Fruit fly (Drosophila melanogaster) whole organism: ENCODE measurements around the gene CG10182.

Experiments used
- CG8478 ChIP-seq: fragments of >200 bp; optimal IDR thresholded peaks from 2 replicates; lab custom pipeline; 2018; ENCODE audit warnings: inconsistent platforms
- Dll ChIP-seq: fragments of >200 bp; optimal IDR thresholded peaks from 2 replicates; lab custom pipeline; 2017
- EcR ChIP-seq, 2 experiments: fragments of >200 bp; optimal IDR thresholded peaks; 2 replicates each; lab custom pipeline; 2017; ENCODE audit warnings: missing biosample characterization in 2 of 2, missing genetic modification characterization in 2 of 2, missing genetic modification reagents in 2 of 2
- pan ChIP-seq: fragments of >200 bp; optimal IDR thresholded peaks from 2 replicates; lab custom pipeline; 2017
- psq ChIP-seq: fragments of >200 bp; optimal IDR thresholded peaks from 2 replicates; lab custom pipeline; 2017
- usp ChIP-seq: fragments of >200 bp; optimal IDR thresholded peaks from 2 replicates; lab custom pipeline; 2017; ENCODE audit warnings: missing biosample characterization, missing genetic modification characterization, mixed read lengths

Gene CG10182

DNA sequence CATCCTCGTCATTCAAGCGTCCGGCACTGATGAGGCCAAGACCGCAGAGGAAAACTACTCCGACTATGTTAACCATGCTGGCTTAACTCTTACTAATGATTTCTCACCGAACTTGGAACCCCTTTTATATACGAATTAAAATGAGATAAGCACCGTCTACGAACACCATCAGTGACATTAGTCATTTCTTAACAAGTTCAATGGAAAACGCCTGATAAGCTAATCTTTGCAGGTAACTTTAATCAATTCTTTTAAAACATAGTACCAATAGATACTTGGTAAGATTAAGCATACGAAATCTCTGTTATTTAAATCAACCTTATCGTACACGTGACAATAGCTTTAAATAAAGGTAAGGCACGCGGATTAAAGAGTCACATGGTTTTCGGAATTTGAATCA lies at the start of gene CG10182:
CG10182 (minus strand) TSS at position 101 of the 400 bp plus-strand sequence.
- no peak for TF ChIP-seq psq
- no peak for TF ChIP-seq usp (GFP tag; lab: Kevin White, UChicago)
- TF ChIP-seq pan = no peak
- no peak for TF ChIP-seq CG8478 (lab: Kevin White, UChicago)
- TF ChIP-seq Dll (lab: Kevin White, UChicago) = no peak
- TF ChIP-seq EcR (GFP tag; optimal IDR thresholded peaks at IDR 0.05; lab: Kevin White, UChicago) = no peak

DNA sequence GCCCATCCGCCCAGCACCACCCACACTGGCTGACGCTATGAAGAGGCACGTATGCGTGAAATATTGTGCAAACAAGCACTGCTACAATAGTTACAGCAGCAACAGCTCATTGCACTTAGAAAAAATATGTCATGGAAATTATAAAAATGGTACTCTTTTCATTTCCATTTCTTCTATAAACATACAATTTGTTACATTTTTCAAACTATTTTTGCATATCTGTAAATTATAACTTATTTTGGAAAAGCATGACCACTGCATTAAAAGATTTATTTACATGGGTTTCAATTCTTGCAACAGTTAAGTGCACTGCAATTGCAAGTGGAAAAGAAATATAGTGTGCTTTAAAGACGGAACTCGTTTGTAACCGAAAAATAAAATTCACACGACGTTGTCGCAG lies 48.7 kb upstream of the CG10182 start:
- TF ChIP-seq EcR (GFP tag; optimal IDR thresholded peaks at IDR 0.05; lab: Kevin White, UChicago) (no peak), Dll (lab: Kevin White, UChicago) (no peak), psq (no peak), CG8478 (lab: Kevin White, UChicago) (no peak), usp (GFP tag; lab: Kevin White, UChicago) (no peak), pan (no peak)

DNA sequence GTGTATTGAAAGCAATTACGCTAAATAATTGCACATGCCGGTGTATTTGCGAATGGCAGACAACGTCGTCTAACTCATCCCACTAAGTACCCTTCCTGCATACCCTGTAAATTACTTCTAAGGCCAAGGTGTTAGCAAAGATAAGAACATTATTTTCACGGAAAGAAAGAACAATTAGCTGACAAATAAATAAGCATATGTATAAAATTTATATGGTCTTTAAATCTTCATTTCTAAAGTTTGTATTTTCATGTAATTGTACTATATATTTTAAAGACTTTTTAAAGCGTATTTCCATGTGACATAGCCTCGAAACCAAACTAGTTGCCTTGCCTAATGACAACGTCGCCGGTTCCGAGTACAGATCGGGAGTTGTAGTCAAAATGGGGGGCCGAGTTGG lies 47.7 kb upstream of the CG10182 start:
- no peak for TF ChIP-seq Dll (lab: Kevin White, UChicago)
- no peak for TF ChIP-seq pan
- no peak for TF ChIP-seq EcR (GFP tag; optimal IDR thresholded peaks at IDR 0.05; lab: Kevin White, UChicago)

DNA sequence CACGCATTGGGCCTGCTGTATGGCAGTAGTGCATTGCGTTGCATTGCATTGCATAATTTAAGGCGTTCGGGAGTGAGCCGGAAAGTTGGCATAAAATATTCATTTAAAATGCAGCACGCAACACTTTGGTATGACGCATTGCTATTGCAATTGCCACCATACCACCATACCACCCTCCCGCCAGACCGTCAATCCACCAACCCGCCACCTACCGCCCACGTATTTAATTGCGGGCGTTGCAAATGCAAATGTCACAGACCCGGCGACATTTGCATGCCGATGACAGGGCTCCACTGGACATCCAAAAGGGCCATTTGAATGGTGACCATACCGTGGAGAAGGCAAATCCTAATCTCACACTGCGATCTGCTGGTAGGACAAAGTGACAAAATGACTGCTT lies 45.2 kb upstream of the CG10182 start:
- TF ChIP-seq usp (GFP tag; lab: Kevin White, UChicago) = no peak
- no peak for TF ChIP-seq pan
- TF ChIP-seq EcR (GFP tag; optimal IDR thresholded peaks at IDR 0.05; lab: Kevin White, UChicago) = no peak
- no peak for TF ChIP-seq psq
- no peak for TF ChIP-seq CG8478 (lab: Kevin White, UChicago)
- TF ChIP-seq Dll (lab: Kevin White, UChicago) = no peak

DNA sequence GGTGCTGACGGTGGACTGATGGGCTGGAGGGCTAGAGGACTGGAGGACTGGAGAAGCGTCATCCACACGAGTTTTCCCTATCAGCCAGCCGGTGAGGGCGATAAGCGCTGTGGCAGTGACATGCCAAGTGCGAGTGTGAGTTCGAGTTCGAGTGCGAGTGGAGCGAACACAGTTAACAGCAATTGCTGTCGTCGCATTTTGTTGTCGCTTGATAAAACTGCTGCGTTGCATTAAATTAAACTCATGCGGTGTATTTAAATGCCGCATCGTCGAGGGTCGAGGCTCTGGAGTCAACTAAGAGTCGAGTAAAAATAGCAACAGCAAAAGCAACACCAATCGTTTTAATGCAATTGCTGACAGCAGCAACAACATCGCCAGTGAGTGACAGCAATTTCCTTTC lies 40.0 kb upstream of the CG10182 start:
- TF ChIP-seq pan (no peak), usp (GFP tag; lab: Kevin White, UChicago) (no peak), CG8478 (lab: Kevin White, UChicago) (no peak), EcR (GFP tag; optimal IDR thresholded peaks at IDR 0.05; lab: Kevin White, UChicago) (no peak), Dll (lab: Kevin White, UChicago) (no peak), psq (no peak)

DNA sequence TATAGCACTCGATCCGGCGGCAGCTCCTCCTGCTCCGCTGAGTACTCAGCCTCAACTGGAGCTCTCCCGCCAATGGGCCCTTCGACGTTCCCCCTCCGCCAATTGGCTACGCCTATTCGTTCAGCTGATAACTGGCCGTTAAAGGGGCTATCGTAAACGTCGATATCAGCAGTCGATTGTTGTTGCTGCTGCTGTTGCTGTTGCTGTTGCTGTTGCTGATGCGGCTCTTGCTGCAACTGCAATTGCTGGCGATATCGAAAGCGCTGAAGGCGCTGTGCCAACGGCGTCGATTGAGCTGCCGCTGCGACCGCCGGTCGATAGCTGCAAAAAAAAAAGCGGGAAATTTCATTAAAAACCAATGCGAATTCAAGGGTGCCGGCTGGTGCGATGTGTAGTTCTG lies 37.5 kb upstream of the CG10182 start:
- TF ChIP-seq CG8478 (lab: Kevin White, UChicago) = no peak
- no peak for TF ChIP-seq usp (GFP tag; lab: Kevin White, UChicago)
- no peak for TF ChIP-seq Dll (lab: Kevin White, UChicago)
- no peak for TF ChIP-seq psq
- no peak for TF ChIP-seq EcR (GFP tag; optimal IDR thresholded peaks at IDR 0.05; lab: Kevin White, UChicago)
- TF ChIP-seq pan = no peak

DNA sequence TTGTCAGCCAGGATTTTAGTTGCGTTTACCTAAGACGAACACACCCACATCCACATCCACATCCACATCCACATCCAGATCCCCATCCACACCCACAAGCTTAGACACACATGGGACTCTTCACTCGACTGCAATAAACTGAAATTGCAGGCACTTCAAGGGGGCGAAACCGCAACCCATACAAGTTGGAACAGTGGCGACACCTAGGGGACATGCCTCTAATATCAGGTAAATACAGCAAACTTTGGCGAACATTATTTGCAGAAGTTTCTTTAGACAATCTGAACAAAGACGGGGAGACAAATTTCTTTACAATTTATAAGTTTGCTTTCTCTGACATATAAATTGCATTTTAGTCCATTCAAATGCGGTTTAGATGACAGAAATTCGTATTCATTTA lies 33.3 kb upstream of the CG10182 start:
- no peak for TF ChIP-seq psq
- TF ChIP-seq CG8478 (lab: Kevin White, UChicago) = no peak
- no peak for TF ChIP-seq Dll (lab: Kevin White, UChicago)
- no peak for TF ChIP-seq usp (GFP tag; lab: Kevin White, UChicago)
- no peak for TF ChIP-seq pan
- TF ChIP-seq EcR (GFP tag; optimal IDR thresholded peaks at IDR 0.05; lab: Kevin White, UChicago) = no peak

DNA sequence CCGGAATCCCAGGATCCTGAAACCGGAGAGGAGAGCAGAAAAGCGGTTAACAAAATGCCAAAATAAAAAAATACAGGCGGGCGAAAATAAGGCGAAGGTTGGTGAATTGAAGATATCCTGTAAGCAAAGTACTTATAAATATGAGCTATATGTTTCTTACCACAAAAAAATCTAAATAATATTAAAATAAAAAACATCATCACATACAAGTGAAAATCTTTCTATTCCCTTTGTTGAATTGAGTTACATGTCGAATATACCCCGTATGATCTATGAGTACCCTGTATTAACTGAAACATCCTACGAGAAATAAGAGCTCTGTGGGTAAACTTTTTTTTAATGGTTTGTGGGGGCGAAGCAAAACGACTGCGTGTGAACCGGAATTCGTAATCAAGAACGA lies 22.5 kb upstream of the CG10182 start:
- TF ChIP-seq psq (no peak), EcR (GFP tag; optimal IDR thresholded peaks at IDR 0.05; lab: Kevin White, UChicago) (no peak), Dll (lab: Kevin White, UChicago) (no peak), usp (GFP tag; lab: Kevin White, UChicago) (no peak), CG8478 (lab: Kevin White, UChicago) (no peak), pan (no peak)

DNA sequence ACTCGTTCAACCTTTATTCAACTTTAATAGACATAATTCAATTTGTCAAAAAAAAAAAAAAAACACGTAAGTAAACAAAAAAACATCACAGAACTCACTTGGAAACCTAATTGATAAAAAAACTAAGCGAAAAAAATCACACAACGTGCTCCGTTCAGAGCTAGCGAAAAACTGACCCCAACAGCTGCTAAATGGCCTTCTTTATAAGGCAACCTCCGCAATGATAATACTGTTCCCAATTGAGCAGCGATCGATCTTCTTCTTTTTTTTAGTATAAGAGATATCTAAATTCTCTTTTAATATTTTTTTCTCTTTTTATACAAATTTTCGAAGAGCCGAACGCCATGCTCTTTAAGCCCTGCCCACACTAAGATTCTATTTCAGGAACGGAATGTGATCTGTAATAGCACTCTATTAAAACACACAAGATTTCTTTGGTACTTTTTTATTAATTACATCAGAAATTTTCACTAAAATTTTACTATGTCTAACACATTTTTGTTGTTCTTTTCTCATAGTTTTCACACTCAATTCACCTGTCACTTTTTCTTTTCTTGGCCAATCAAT lies 15.8 kb upstream of the CG10182 start, which contains the start of gene CG10184:
CG10184 (minus strand) TSS at position 181 of the 567 bp plus-strand sequence.
- TF ChIP-seq pan (no peak), psq (no peak), usp (GFP tag; lab: Kevin White, UChicago) (no peak), Dll (lab: Kevin White, UChicago) (no peak), CG8478 (lab: Kevin White, UChicago) (no peak), EcR (GFP tag; optimal IDR thresholded peaks at IDR 0.05; lab: Kevin White, UChicago) (no peak)

DNA sequence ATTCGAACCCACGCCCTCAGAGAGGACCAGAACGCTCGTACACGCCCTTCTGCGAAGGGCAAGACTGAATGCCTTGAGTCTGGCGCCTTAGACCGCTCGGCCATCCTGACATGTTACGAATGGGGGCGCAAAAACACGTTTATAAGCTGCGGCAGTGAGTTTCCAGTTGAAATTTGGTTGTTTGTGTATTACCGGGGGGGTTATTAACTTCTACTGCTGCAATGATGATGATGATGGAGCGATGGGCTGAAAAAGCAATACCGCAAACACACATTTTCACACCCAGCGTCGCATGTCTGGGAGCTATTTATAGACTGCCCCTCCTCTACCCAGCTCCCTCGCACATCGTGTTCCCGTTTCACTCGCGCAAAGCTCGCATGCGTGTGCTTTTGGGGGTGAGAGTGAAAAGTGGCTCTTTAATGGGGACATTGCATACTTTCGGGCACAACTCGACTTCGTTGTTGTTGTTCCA lies 11.8 kb upstream of the CG10182 start:
- TF ChIP-seq psq (no peak), Dll (lab: Kevin White, UChicago) (no peak), usp (GFP tag; lab: Kevin White, UChicago) (no peak), EcR (GFP tag; optimal IDR thresholded peaks at IDR 0.05; lab: Kevin White, UChicago) (peak; percentile 74 to 76), CG8478 (lab: Kevin White, UChicago) (peak; percentile 13)

DNA sequence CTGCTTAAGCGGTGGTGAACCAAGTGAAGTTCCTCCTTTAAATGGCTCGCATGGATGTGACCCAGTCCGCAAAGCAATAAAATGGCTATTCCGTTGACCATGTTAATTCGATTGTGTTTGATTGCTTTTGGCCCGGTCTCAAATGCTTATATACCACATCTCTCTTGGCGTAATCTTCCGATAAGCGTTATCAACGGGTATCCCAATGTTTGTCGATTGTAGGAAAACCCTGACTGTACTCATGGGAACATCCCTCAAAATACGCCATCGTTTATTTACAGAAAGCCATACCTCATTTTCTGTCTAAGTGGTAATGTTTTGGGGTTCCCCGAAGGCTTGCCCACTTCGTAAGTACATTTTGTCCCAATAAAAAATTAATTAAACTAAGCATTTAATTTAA lies 9.3 kb upstream of the CG10182 start, which contains the start of gene CG10183:
CG10183 (minus strand) TSS at position 101 of the 400 bp plus-strand sequence.
- TF ChIP-seq pan = no peak
- no peak for TF ChIP-seq usp (GFP tag; lab: Kevin White, UChicago)

DNA sequence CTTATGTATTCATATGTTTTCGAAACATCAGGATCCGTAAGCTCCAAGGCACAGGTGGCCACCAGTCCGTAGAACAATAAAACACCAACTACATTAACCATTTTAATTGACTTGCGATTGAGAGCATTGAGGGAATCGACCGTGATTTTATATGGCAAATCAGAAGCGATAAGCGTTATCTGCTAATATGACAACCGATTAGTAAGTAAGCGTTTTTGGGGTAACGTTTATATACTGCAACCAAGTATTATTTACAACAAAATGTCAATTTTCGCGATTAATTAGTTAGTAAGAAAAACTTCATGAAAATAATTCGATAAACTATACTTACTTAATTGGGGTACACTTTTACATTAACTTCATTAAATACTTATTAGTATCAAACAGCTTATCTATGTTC lies 6.6 kb upstream of the CG10182 start, which contains the start of gene CG16723:
CG16723 (minus strand) TSS at position 101 of the 400 bp plus-strand sequence.
- TF ChIP-seq Dll (lab: Kevin White, UChicago) (no peak), psq (no peak), CG8478 (lab: Kevin White, UChicago) (no peak), EcR (GFP tag; optimal IDR thresholded peaks at IDR 0.05; lab: Kevin White, UChicago) (no peak), pan (no peak), usp (GFP tag; lab: Kevin White, UChicago) (no peak)

DNA sequence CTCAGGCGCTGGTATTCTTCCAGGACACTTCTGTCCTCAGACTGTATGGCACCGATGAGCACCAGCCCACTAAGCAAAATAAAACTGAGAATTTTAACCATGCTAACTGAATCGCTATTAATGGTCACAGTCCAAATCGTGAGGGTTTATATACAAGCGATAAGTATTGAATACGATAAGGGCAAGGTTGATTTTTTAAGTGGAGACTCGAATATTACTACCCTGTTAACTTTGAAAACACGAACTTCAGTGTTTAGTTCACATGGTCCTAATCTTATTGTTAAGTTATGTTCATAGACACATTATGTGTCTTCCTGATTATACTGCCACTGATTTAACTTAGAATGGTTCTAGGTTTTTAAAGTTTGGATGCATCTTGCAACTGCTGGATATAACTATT lies 3.0 kb upstream of the CG10182 start, which contains the start of gene CG33337:
CG33337 (minus strand) TSS at position 101 of the 400 bp plus-strand sequence.
- TF ChIP-seq EcR (GFP tag; optimal IDR thresholded peaks at IDR 0.05; lab: Kevin White, UChicago) = no peak
- TF ChIP-seq pan = no peak
- no peak for TF ChIP-seq psq
- TF ChIP-seq CG8478 (lab: Kevin White, UChicago) = no peak
- no peak for TF ChIP-seq Dll (lab: Kevin White, UChicago)
- TF ChIP-seq usp (GFP tag; lab: Kevin White, UChicago) = no peak
